Fruit fly (Drosophila melanogaster) whole organism, wandering third instar larva: Measurements from ENCODE around the gene mRpL23.

Experiments
- Hr83 ChIP-seq: fragments of 200-300 bp; sonication (Bioruptor generic); optimal IDR thresholded peaks from 2 replicates; lab custom pipeline; 2016; ENCODE audit warnings: missing biosample characterization, mild to moderate bottlenecking, missing genetic modification characterization, moderate library complexity; ENCODE audit not compliant: poor library complexity, severe bottlenecking
- Jra ChIP-seq: sonication (Bioruptor generic); optimal IDR thresholded peaks from 2 replicates; lab custom pipeline; 2016; ENCODE audit warnings: missing biosample characterization, missing genetic modification characterization
- Mio ChIP-seq: sonication (Bioruptor generic); optimal IDR thresholded peaks from 2 replicates; lab custom pipeline; 2016; ENCODE audit warnings: missing biosample characterization, missing genetic modification characterization
- Myc ChIP-seq: fragments of >200 bp; optimal IDR thresholded peaks from 2 replicates; lab custom pipeline; 2017
- OdsH ChIP-seq: fragments of 200-800 bp; sonication (Bioruptor generic); optimal IDR thresholded peaks from 2 replicates; lab custom pipeline; 2016; ENCODE audit warnings: missing biosample characterization, mild to moderate bottlenecking, missing genetic modification characterization
- Rel ChIP-seq, 2 experiments: fragments of 200-800 bp; sonication (Bioruptor generic) in 1 of 2; optimal IDR thresholded peaks; 2 replicates in 1 of 2; 3 replicates in 1 of 2; lab custom pipeline; 2016 to 2019; ENCODE audit warnings: mild to moderate bottlenecking in 2 of 2, missing biosample characterization in 2 of 2, missing genetic modification characterization in 2 of 2, moderate library complexity in 1 of 2
- Sp1 ChIP-seq: fragments of 200-800 bp; sonication (Bioruptor generic); optimal IDR thresholded peaks from 3 replicates; lab custom pipeline; 2019; ENCODE audit warnings: missing biosample characterization, mild to moderate bottlenecking, missing genetic modification characterization, moderate library complexity
- br ChIP-seq: fragments of 200-800 bp; sonication (Bioruptor generic); optimal IDR thresholded peaks from 2 replicates; lab custom pipeline; 2016; ENCODE audit warnings: missing biosample characterization, missing genetic modification characterization
- dsf ChIP-seq: sonication (Bioruptor generic); optimal IDR thresholded peaks from 2 replicates; lab custom pipeline; 2016; ENCODE audit warnings: missing biosample characterization, missing genetic modification characterization, borderline replicate concordance
- ey ChIP-seq: fragments of 200-800 bp; sonication (Bioruptor generic); optimal IDR thresholded peaks from 2 replicates; lab custom pipeline; 2016; ENCODE audit warnings: missing biosample characterization, missing genetic modification characterization
- foxo ChIP-seq, 2 experiments: fragments of 200-800 bp; sonication (Bioruptor generic); optimal IDR thresholded peaks; 2 replicates in 1 of 2; 3 replicates in 1 of 2; lab custom pipeline; 2016 to 2017; ENCODE audit warnings: missing biosample characterization in 2 of 2, missing genetic modification characterization in 2 of 2
- h ChIP-seq: fragments of 200-800 bp; sonication (Bioruptor generic); optimal IDR thresholded peaks from 3 replicates; lab custom pipeline; 2016; ENCODE audit warnings: missing biosample characterization, mild to moderate bottlenecking, missing genetic modification characterization
- psq ChIP-seq: fragments of 200-800 bp; sonication (Bioruptor generic); optimal IDR thresholded peaks from 3 replicates; lab custom pipeline; 2017; ENCODE audit warnings: missing biosample characterization, mild to moderate bottlenecking, missing genetic modification characterization, moderate library complexity
- usp ChIP-seq: fragments of >200 bp; optimal IDR thresholded peaks from 2 replicates; lab custom pipeline; 2017; ENCODE audit warnings: missing biosample characterization, missing genetic modification characterization

DNA sequence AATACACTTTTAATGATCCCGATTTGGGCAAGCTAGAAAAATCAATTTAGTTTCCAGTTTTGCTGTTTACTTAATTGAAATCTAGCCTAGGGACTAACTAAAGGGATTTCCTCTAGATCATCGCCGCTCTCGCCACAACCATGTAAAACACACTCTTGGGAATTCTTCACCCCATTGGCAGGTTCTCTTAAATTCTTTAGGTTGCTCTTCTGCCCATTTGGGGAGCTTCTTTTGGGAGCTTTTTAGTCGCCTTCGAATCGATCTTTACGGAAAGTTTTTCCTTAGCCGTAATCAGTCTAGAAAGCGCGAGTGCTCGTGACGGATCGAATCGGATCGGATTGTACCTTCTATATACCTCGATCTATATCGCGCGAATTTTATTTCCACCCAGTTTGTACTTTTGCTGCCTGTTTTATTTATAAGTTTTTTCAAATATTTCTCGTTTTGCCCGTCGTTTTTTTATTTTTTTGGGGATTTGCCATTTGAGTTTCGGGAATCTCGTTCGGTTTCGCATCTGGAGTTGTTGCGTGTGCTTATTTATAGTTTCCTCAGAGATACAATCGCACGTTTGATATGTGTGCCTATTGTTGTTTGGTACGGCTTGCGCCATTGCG lies 26.8 kb upstream of the mRpL23 start:
- no peak for TF ChIP-seq usp (GFP tag; lab: Kevin White, UChicago)
- TF ChIP-seq Sp1: no peak
- no peak for TF ChIP-seq OdsH (GFP tag; lab: Kevin White, UChicago)
- no peak for TF ChIP-seq ey (GFP tag; lab: Kevin White, UChicago)
- no peak for TF ChIP-seq Mio (GFP tag; lab: Kevin White, UChicago)
- TF ChIP-seq h: peak; percentile 29
- TF ChIP-seq br (GFP tag; lab: Kevin White, UChicago): no peak
- no peak for TF ChIP-seq Myc
- no peak for TF ChIP-seq dsf (GFP tag; lab: Kevin White, UChicago)
- no peak for TF ChIP-seq Rel (GFP tag; optimal IDR thresholded peaks at IDR 0.05; lab: Kevin White, UChicago)
- no peak for TF ChIP-seq Rel (tag; optimal IDR thresholded peaks at IDR 0.05; lab: Kevin White, UChicago)
- no peak for TF ChIP-seq foxo (GFP tag; optimal IDR thresholded peaks at IDR 0.05; lab: Kevin White, UChicago)
- no peak for TF ChIP-seq Jra (GFP tag; lab: Kevin White, UChicago)
- TF ChIP-seq Hr83 (GFP tag; lab: Kevin White, UChicago): no peak
- no peak for TF ChIP-seq psq (GFP tag; lab: Kevin White, UChicago)
